Fruit fly (Drosophila melanogaster): ENCODE data around the gene CG12355.

CG12355 gene

dm6 chr3L:15508233-15508632 is 12.9 kb upstream of the CG12355 start, which contains the start of gene CG7841 (continued):
- peak; percentile 96 for TF ChIP-seq shn (GFP tag; optimal IDR thresholded peaks at IDR 0.05)
- TF ChIP-seq kni (GFP tag; optimal IDR thresholded peaks at IDR 0.05) = peak; percentile 96
- TF ChIP-seq CG3163 (GFP tag; optimal IDR thresholded peaks at IDR 0.05) = peak; percentile 88
- TF ChIP-seq D19B (GFP tag; optimal IDR thresholded peaks at IDR 0.05) = peak; percentile 86
- no peak; the same call in 1 of the 2 replicates for TF ChIP-seq CG14667 (GFP tag; IDR thresholded peaks at IDR 0.05)
- peak; percentile 97 for TF ChIP-seq Six4 (GFP tag; optimal IDR thresholded peaks at IDR 0.05)
- TF ChIP-seq Ravus (GFP tag; IDR thresholded peaks at IDR 0.05) = peak; percentile 75; the same call in 1 of the 2 replicates
- TF ChIP-seq CG8281 (tag; optimal IDR thresholded peaks at IDR 0.05) = peak; percentile 89
- peak; percentile 98 for TF ChIP-seq CG15696 (tag; optimal IDR thresholded peaks at IDR 0.05)
- peak; percentile 91 for TF ChIP-seq HmgD (GFP tag; optimal IDR thresholded peaks at IDR 0.05)
- TF ChIP-seq CG17802 (tag; optimal IDR thresholded peaks at IDR 0.05) = peak; percentile 85
- TF ChIP-seq aop (GFP tag; IDR thresholded peaks at IDR 0.05) = peak; percentile 87
- peak; percentile 98 for TF ChIP-seq CG15269 (tag; optimal IDR thresholded peaks at IDR 0.05)
- TF ChIP-seq CG10147 (GFP tag; optimal IDR thresholded peaks at IDR 0.05) = peak; percentile 98
- peak; percentile 97 for TF ChIP-seq Blimp-1 (GFP tag; optimal IDR thresholded peaks at IDR 0.05)
- peak; percentile 99 for TF ChIP-seq CG2712 (tag; optimal IDR thresholded peaks at IDR 0.05)
- peak; percentile 96 for TF ChIP-seq dm (GFP tag; optimal IDR thresholded peaks at IDR 0.05)
- TF ChIP-seq sima (GFP tag; optimal IDR thresholded peaks at IDR 0.05) = peak; percentile 92
- TF ChIP-seq ranshi (GFP tag; IDR thresholded peaks at IDR 0.05) = peak; percentile 96; the same call in 1 of the 2 replicates
- peak; percentile 98 for TF ChIP-seq nerfin-1 (tag; optimal IDR thresholded peaks at IDR 0.05)
- peak; percentile 99 for TF ChIP-seq CG17829 (tag; optimal IDR thresholded peaks at IDR 0.05)
- TF ChIP-seq p53 (GFP tag; optimal IDR thresholded peaks at IDR 0.05) = peak; percentile 92
- peak; percentile 91 for TF ChIP-seq CG18011 (GFP tag; optimal IDR thresholded peaks at IDR 0.05)
- peak; percentile 99 for TF ChIP-seq unpg (GFP tag; optimal IDR thresholded peaks at IDR 0.05)
- no peak for TF ChIP-seq Doc3 (GFP tag; IDR thresholded peaks at IDR 0.05; ENCODE audit: partially characterized antibody)
- TF ChIP-seq Nf-YA (GFP tag; IDR thresholded peaks at IDR 0.05) = peak; percentile 92
- peak; percentile 96 for TF ChIP-seq CG12236 (GFP tag; optimal IDR thresholded peaks at IDR 0.05)
- TF ChIP-seq YL-1 (GFP tag; optimal IDR thresholded peaks at IDR 0.05) = peak; percentile 95
- peak; percentile 94 for TF ChIP-seq CG12155 (GFP tag; optimal IDR thresholded peaks at IDR 0.05)
- TF ChIP-seq CG8478 (optimal IDR thresholded peaks at IDR 0.05) = no peak
- peak; percentile 94 for TF ChIP-seq CG12942 (GFP tag; optimal IDR thresholded peaks at IDR 0.05)
- TF ChIP-seq CG43689 (GFP tag; IDR thresholded peaks at IDR 0.05) = no peak; the same call in 1 of the 2 replicates
- TF ChIP-seq Bteb2 (GFP tag; optimal IDR thresholded peaks at IDR 0.05) = peak; percentile 97
- peak; percentile 97 for TF ChIP-seq Camta (GFP tag; optimal IDR thresholded peaks at IDR 0.05)
- peak; percentile 95 for TF ChIP-seq lmd (GFP tag; IDR thresholded peaks at IDR 0.05)
- TF ChIP-seq CG34376 (GFP tag; optimal IDR thresholded peaks at IDR 0.05) = peak; percentile 99
- TF ChIP-seq CG14710 (tag; optimal IDR thresholded peaks at IDR 0.05) = peak; percentile 100
- peak; percentile 96 for TF ChIP-seq Oli (tag; optimal IDR thresholded peaks at IDR 0.05)
- peak; percentile 66 for TF ChIP-seq gt (GFP tag; IDR thresholded peaks at IDR 0.05)
- peak; percentile 93 for TF ChIP-seq Usf (GFP tag; optimal IDR thresholded peaks at IDR 0.05)
- TF ChIP-seq klu (GFP tag; IDR thresholded peaks at IDR 0.05) = no peak; the same call in 1 of the 2 replicates
- TF ChIP-seq sd (tag; optimal IDR thresholded peaks at IDR 0.05) = peak; percentile 90
- peak; percentile 99 for TF ChIP-seq CG2678 (tag; optimal IDR thresholded peaks at IDR 0.05)
- TF ChIP-seq Dp (GFP tag; optimal IDR thresholded peaks at IDR 0.05) = peak; percentile 87
- peak; percentile 92 for TF ChIP-seq H2.0 (GFP tag; IDR thresholded peaks at IDR 0.05)
- TF ChIP-seq az2 (GFP tag; optimal IDR thresholded peaks at IDR 0.05) = peak; percentile 97
- TF ChIP-seq Atf6 (GFP tag; IDR thresholded peaks at IDR 0.05) = peak; percentile 98
- TF ChIP-seq CG6654 (GFP tag; optimal IDR thresholded peaks at IDR 0.05) = peak; percentile 88
- peak; percentile 97 for TF ChIP-seq sim (GFP tag; IDR thresholded peaks at IDR 0.05)
- TF ChIP-seq CG34422 (GFP tag; IDR thresholded peaks at IDR 0.05) = peak; percentile 94
- TF ChIP-seq GATAe (GFP tag; conservative IDR thresholded peaks at IDR 0.05) = no peak; the same call in 1 of the 2 replicates
